Worm (Caenorhabditis elegans) whole organism, early embryonic: Measurements from ENCODE around the gene gst-19.
"Not testable (repeated sequence)": the region's sequence is repeated elsewhere in the genome, so short reads cannot be mapped to it uniquely, and the experiment has no call there.

Experiments
- B0310.2 ChIP-seq: sonication (generic microtip); optimal IDR thresholded peaks from 2 replicates; lab custom pipeline; 2016; ENCODE audit warnings: mild to moderate bottlenecking, missing genetic modification characterization, missing compliant biosample characterization
- F13C5.2 ChIP-seq: sonication (generic microtip); optimal IDR thresholded peaks from 2 replicates; lab custom pipeline; 2017; ENCODE audit warnings: mild to moderate bottlenecking, missing genetic modification characterization, inconsistent platforms, missing compliant biosample characterization
- aly-1 ChIP-seq: sonication (generic microtip); optimal IDR thresholded peaks from 2 replicates; lab custom pipeline; 2016; ENCODE audit warnings: missing genetic modification characterization, missing compliant biosample characterization
- ama-1 ChIP-seq: fragments of 150-350 bp; optimal IDR thresholded peaks from 2 replicates; lab custom pipeline; 2014
- ceh-13 ChIP-seq: fragments of 200-800 bp; sonication (Bioruptor generic); optimal IDR thresholded peaks from 2 replicates; lab custom pipeline; 2018; ENCODE audit warnings: mild to moderate bottlenecking, missing genetic modification characterization, missing compliant biosample characterization
- ceh-36 ChIP-seq: sonication (generic microtip); optimal IDR thresholded peaks from 2 replicates; lab custom pipeline; 2016; ENCODE audit warnings: missing genetic modification characterization, inconsistent platforms, missing compliant biosample characterization
- ets-7 ChIP-seq: sonication (generic microtip); optimal IDR thresholded peaks from 2 replicates; lab custom pipeline; 2016; ENCODE audit warnings: missing genotype, missing genetic modification characterization, missing compliant biosample characterization
- flt-1 ChIP-seq: fragments of 200-800 bp; sonication (Bioruptor generic); IDR thresholded peaks from 2 replicates; pipeline ENCODE4 v1.3.6; 2022; ENCODE audit warnings: missing genetic modification characterization, missing compliant biosample characterization
- hmbx-1 ChIP-seq: sonication (generic microtip); optimal IDR thresholded peaks from 2 replicates; lab custom pipeline; 2016; ENCODE audit warnings: mild to moderate bottlenecking, missing genetic modification characterization, missing compliant biosample characterization
- hmg-4 ChIP-seq: fragments of 200-800 bp; sonication (Bioruptor generic); optimal IDR thresholded peaks from 2 replicates; lab custom pipeline; 2018; ENCODE audit warnings: mild to moderate bottlenecking, missing genetic modification characterization, missing compliant biosample characterization
- hnd-1 ChIP-seq: sonication (generic microtip); optimal IDR thresholded peaks from 2 replicates; lab custom pipeline; 2016; ENCODE audit warnings: missing genetic modification characterization, missing compliant biosample characterization
- pes-1 ChIP-seq: fragments of 200-800 bp; sonication (Bioruptor generic); IDR thresholded peaks from 2 replicates; pipeline ENCODE4 v1.3.6; 2022; ENCODE audit warnings: missing genetic modification reagents, missing genetic modification characterization, missing compliant biosample characterization
- scrt-1 ChIP-seq: fragments of 200-800 bp; sonication (Bioruptor generic); IDR thresholded peaks from 2 replicates; pipeline ENCODE4 v1.3.6; 2022; ENCODE audit warnings: missing genetic modification characterization, missing compliant biosample characterization
- sea-1 ChIP-seq: fragments of 200-800 bp; sonication (Bioruptor generic); conservative IDR thresholded peaks from 2 replicates; pipeline ENCODE4 v1.3.6; 2022; ENCODE audit warnings: missing genetic modification characterization, missing compliant biosample characterization
- tbx-11 ChIP-seq: fragments of 200-800 bp; sonication (Bioruptor generic); IDR thresholded peaks from 2 replicates; pipeline ENCODE4 v1.3.6; 2022; ENCODE audit warnings: missing genetic modification characterization, missing compliant biosample characterization
- tbx-37 ChIP-seq: fragments of 200-800 bp; sonication (Bioruptor generic); conservative IDR thresholded peaks from 2 replicates; pipeline ENCODE4 v1.3.6; 2022; ENCODE audit warnings: missing genetic modification reagents, missing genetic modification characterization, missing compliant biosample characterization
- tra-4 ChIP-seq: sonication (generic microtip); optimal IDR thresholded peaks from 2 replicates; lab custom pipeline; 2017; ENCODE audit warnings: missing genetic modification characterization, missing compliant biosample characterization

gst-19 gene

ce11 chrII:13661990-13662389 lies 35.0 kb upstream of the gst-19 start, which contains the start of gene C31C9.6:
Gene C31C9.6, minus strand, starts transcription at chrII:13662090.
- not testable (repeated sequence) for TF ChIP-seq B0310.2 (tag; lab: Kevin White, UChicago); ceh-13 (GFP tag; lab: Kevin White, UChicago); tra-4 (tag; lab: Kevin White, UChicago)

- 0 out of 2 replicates have a peak, but pooled peaks have one; percentile 35 for TF ChIP-seq pes-1 (GFP tag; lab: Robert Waterston, UW)
These were observed 31.5 kb upstream of the gst-19 start for ce11 chrII:13658424-13658823.

ce11 chrII:13654723-13655122 lies 27.8 kb upstream of the gst-19 start, which contains the start of gene C31C9.9:
Gene C31C9.9, plus strand, starts transcription at chrII:13655023.
- not testable (repeated sequence) for TF ChIP-seq ceh-13 (GFP tag; lab: Kevin White, UChicago); flt-1 (GFP tag; lab: Robert Waterston, UW); F13C5.2 (tag; lab: Kevin White, UChicago)

ce11 chrII:13648230-13648629 lies 21.3 kb upstream of the gst-19 start, which contains the start of gene fbxa-169:
Gene fbxa-169, plus strand, starts transcription at chrII:13648530.
- TF ChIP-seq aly-1: no peak
- no peak for TF ChIP-seq pes-1 (GFP tag; lab: Robert Waterston, UW)
- TF ChIP-seq B0310.2 (tag; lab: Kevin White, UChicago): no peak
- TF ChIP-seq ceh-36 (tag; lab: Kevin White, UChicago): no peak
- TF ChIP-seq F13C5.2 (tag; lab: Kevin White, UChicago): no peak
- TF ChIP-seq scrt-1 (GFP tag; lab: Robert Waterston, UW): no peak
- no peak for TF ChIP-seq tra-4 (tag; lab: Kevin White, UChicago)
- TF ChIP-seq tbx-37 (GFP tag; lab: Robert Waterston, UW): no peak

- no peak for TF ChIP-seq ceh-13 (GFP tag; lab: Kevin White, UChicago)
These were observed 14.4 kb upstream of the gst-19 start, which contains the start of gene fbxa-167 for ce11 chrII:13641311-13641710. Gene fbxa-167, plus strand, starts transcription at chrII:13641489.

- TF ChIP-seq ama-1 (no peak), hmg-4 (GFP tag; lab: Kevin White, UChicago) (no peak), tra-4 (tag; lab: Kevin White, UChicago) (no peak), flt-1 (GFP tag; lab: Robert Waterston, UW) (no peak), tbx-37 (GFP tag; lab: Robert Waterston, UW) (no peak), ets-7 (tag; lab: Kevin White, UChicago) (no peak), hmbx-1 (tag; lab: Kevin White, UChicago) (no peak)
These were observed 13.3 kb upstream of the gst-19 start for ce11 chrII:13640210-13640609.

- TF ChIP-seq ceh-13 (GFP tag; lab: Kevin White, UChicago) (no peak), ets-7 (tag; lab: Kevin White, UChicago) (no peak)
These were observed 11.6 kb upstream of the gst-19 start for ce11 chrII:13638576-13638975.

ce11 chrII:13637941-13638489 lies 11.1 kb upstream of the gst-19 start, which contains the start of gene phdh-1:
Gene phdh-1, minus strand, starts transcription at chrII:13638480.
- TF ChIP-seq tbx-11 (GFP tag; lab: Robert Waterston, UW): no peak
- no peak for TF ChIP-seq sea-1 (GFP tag; lab: Robert Waterston, UW)
- TF ChIP-seq scrt-1 (GFP tag; lab: Robert Waterston, UW): no peak
- TF ChIP-seq flt-1 (GFP tag; lab: Robert Waterston, UW): no peak
- TF ChIP-seq ets-7 (tag; lab: Kevin White, UChicago): no peak
- TF ChIP-seq B0310.2 (tag; lab: Kevin White, UChicago): no peak
- TF ChIP-seq tbx-37 (GFP tag; lab: Robert Waterston, UW): no peak
- no peak for TF ChIP-seq F13C5.2 (tag; lab: Kevin White, UChicago)
- TF ChIP-seq hmg-4 (GFP tag; lab: Kevin White, UChicago): no peak
- no peak for TF ChIP-seq ama-1
- TF ChIP-seq hnd-1 (tag; lab: Kevin White, UChicago): no peak
- TF ChIP-seq pes-1 (GFP tag; lab: Robert Waterston, UW): no peak
- TF ChIP-seq ceh-13 (GFP tag; lab: Kevin White, UChicago): no peak
- TF ChIP-seq tra-4 (tag; lab: Kevin White, UChicago): no peak
- no peak for TF ChIP-seq ceh-36 (tag; lab: Kevin White, UChicago)
- TF ChIP-seq hmbx-1 (tag; lab: Kevin White, UChicago): no peak
- TF ChIP-seq aly-1: no peak

ce11 chrII:13637464-13637863 lies 10.5 kb upstream of the gst-19 start:
- TF ChIP-seq pes-1 (GFP tag; lab: Robert Waterston, UW): no peak
- peak; percentile 23 for TF ChIP-seq aly-1
